Worm (Caenorhabditis elegans) whole organism, L1 larva: ENCODE measurements around the gene nhr-31.

Experiments used
- C04F5.9 ChIP-seq: sonication (generic microtip); optimal IDR thresholded peaks from 2 replicates; lab custom pipeline; 2016; ENCODE audit warnings: missing genetic modification characterization, missing compliant biosample characterization
- C34B4.2 ChIP-seq: sonication (generic microtip); optimal IDR thresholded peaks from 2 replicates; lab custom pipeline; 2017; ENCODE audit warnings: mild to moderate bottlenecking, missing genetic modification characterization, missing compliant biosample characterization
- F16B12.6 ChIP-seq: fragments of 150-350 bp; optimal IDR thresholded peaks from 2 replicates; lab custom pipeline; 2014; ENCODE audit warnings: missing biosample characterization, missing genetic modification characterization
- Y116A8C.19 ChIP-seq: sonication (generic microtip); optimal IDR thresholded peaks from 2 replicates; lab custom pipeline; 2016; ENCODE audit warnings: missing compliant biosample characterization, missing genetic modification characterization, borderline replicate concordance
- aha-1 ChIP-seq: fragments of 150-350 bp; optimal IDR thresholded peaks from 2 replicates; lab custom pipeline; 2014; ENCODE audit warnings: missing biosample characterization, missing genetic modification characterization
- alr-1 ChIP-seq: fragments of 200-800 bp; sonication (Bioruptor generic); optimal IDR thresholded peaks from 2 replicates; lab custom pipeline; 2018; ENCODE audit warnings: borderline replicate concordance, mild to moderate bottlenecking, missing genetic modification characterization, missing compliant biosample characterization
- ama-1 ChIP-seq: fragments of 150-350 bp; optimal IDR thresholded peaks from 2 replicates; lab custom pipeline; 2014
- blmp-1 ChIP-seq: fragments of 150-350 bp; optimal IDR thresholded peaks from 2 replicates; lab custom pipeline; 2014; ENCODE audit warnings: missing biosample characterization, missing genetic modification characterization
- ceh-63 ChIP-seq: fragments of 200-800 bp; sonication (Bioruptor generic); optimal IDR thresholded peaks from 2 replicates; lab custom pipeline; 2018; ENCODE audit warnings: mild to moderate bottlenecking, missing genetic modification characterization, missing compliant biosample characterization
- ceh-8 ChIP-seq: fragments of 200-800 bp; sonication (Bioruptor generic); optimal IDR thresholded peaks from 2 replicates; lab custom pipeline; 2018; ENCODE audit warnings: mild to moderate bottlenecking, missing genetic modification characterization, moderate library complexity, missing compliant biosample characterization
- ceh-82 ChIP-seq, 3 experiments: fragments of 150-350 bp in 1 of 3; sonication (generic microtip) in 2 of 3; optimal IDR thresholded peaks; 2 replicates each; lab custom pipeline; 2014 to 2017; ENCODE audit warnings: missing biosample characterization in 3 of 3, missing genetic modification characterization in 3 of 3
- ces-1 ChIP-seq: fragments of 150-350 bp; optimal IDR thresholded peaks from 2 replicates; lab custom pipeline; 2014; ENCODE audit warnings: missing biosample characterization, missing genetic modification reagents, missing genetic modification characterization
- dsc-1 ChIP-seq: sonication (generic microtip); optimal IDR thresholded peaks from 2 replicates; lab custom pipeline; 2016; ENCODE audit warnings: mild to moderate bottlenecking, missing genetic modification characterization, missing compliant biosample characterization
- efl-1 ChIP-seq, 4 experiments: fragments of 150-350 bp; optimal IDR thresholded peaks in 3 of 4; peaks in 1 of 4; 1 replicate in 1 of 4; 2 replicates in 3 of 4; lab custom pipeline; 2014; ENCODE audit warnings: missing biosample characterization in 2 of 4, missing genetic modification characterization in 2 of 4, missing genetic modification reagents in 2 of 4
- elt-2 ChIP-seq: sonication (generic microtip); optimal IDR thresholded peaks from 2 replicates; lab custom pipeline; 2016; ENCODE audit warnings: missing genetic modification characterization, mild to moderate bottlenecking, inconsistent platforms, missing compliant biosample characterization, missing genetic modification reagents
- elt-3 ChIP-seq, 6 experiments: fragments of 150-350 bp in 1 of 6; sonication (generic microtip); optimal IDR thresholded peaks; 2 replicates each; lab custom pipeline; 2017 to 2018; ENCODE audit warnings: missing biosample characterization in 6 of 6, missing genetic modification characterization in 6 of 6, inconsistent platforms in 1 of 6
- ets-5 ChIP-seq: fragments of 200-800 bp; sonication (Bioruptor generic); IDR thresholded peaks from 2 replicates; pipeline ENCODE4 v1.3.6; 2022; ENCODE audit warnings: missing genetic modification characterization, missing compliant biosample characterization
- fkh-4 ChIP-seq: sonication (generic microtip); optimal IDR thresholded peaks from 2 replicates; lab custom pipeline; 2016; ENCODE audit warnings: missing compliant biosample characterization, missing genetic modification characterization, borderline replicate concordance
- grh-1 ChIP-seq: fragments of 200-800 bp; sonication (Bioruptor generic); IDR thresholded peaks from 2 replicates; pipeline ENCODE4 v1.3.6; 2022; ENCODE audit warnings: missing genetic modification reagents, missing genetic modification characterization, missing compliant biosample characterization
- jun-1 ChIP-seq: fragments of 150-350 bp; optimal IDR thresholded peaks from 2 replicates; lab custom pipeline; 2014; ENCODE audit warnings: missing biosample characterization, missing genetic modification reagents, missing genetic modification characterization
- lin-14 ChIP-seq: fragments of 200-800 bp; sonication (Bioruptor generic); optimal IDR thresholded peaks from 2 replicates; lab custom pipeline; 2018; ENCODE audit warnings: mild to moderate bottlenecking, missing genetic modification characterization, moderate library complexity, missing compliant biosample characterization
- mdl-1 ChIP-seq, 2 experiments: fragments of 150-350 bp; optimal IDR thresholded peaks; 2 replicates each; lab custom pipeline; 2014 to 2017; ENCODE audit warnings: missing biosample characterization in 2 of 2, missing genetic modification characterization in 2 of 2, inconsistent platforms in 1 of 2
- mep-1 ChIP-seq: fragments of 150-350 bp; optimal IDR thresholded peaks from 2 replicates; lab custom pipeline; 2014; ENCODE audit warnings: missing biosample characterization, missing genetic modification characterization
- nhr-12 ChIP-seq: sonication (generic microtip); optimal IDR thresholded peaks from 2 replicates; lab custom pipeline; 2017; ENCODE audit warnings: missing biosample characterization, missing genetic modification characterization
- nhr-28 ChIP-seq: fragments of 150-350 bp; optimal IDR thresholded peaks from 2 replicates; lab custom pipeline; 2014; ENCODE audit warnings: missing biosample characterization, missing genetic modification characterization
- nhr-84 ChIP-seq: sonication (generic microtip); optimal IDR thresholded peaks from 2 replicates; lab custom pipeline; 2017; ENCODE audit warnings: missing biosample characterization, missing genetic modification characterization
- nhr-85 ChIP-seq: sonication (generic microtip); peaks from one replicate; lab custom pipeline; 2016; ENCODE audit warnings: missing genetic modification characterization, inconsistent platforms, missing compliant biosample characterization
- nhr-90 ChIP-seq: sonication (generic microtip); optimal IDR thresholded peaks from 2 replicates; lab custom pipeline; 2016; ENCODE audit warnings: mild to moderate bottlenecking, missing genetic modification characterization, missing compliant biosample characterization; ENCODE audit not compliant: poor library complexity
- snpc-4 ChIP-seq: fragments of 150-350 bp; optimal IDR thresholded peaks from 2 replicates; lab custom pipeline; 2014; ENCODE audit warnings: missing biosample characterization, missing genetic modification characterization
- sptf-1 ChIP-seq: fragments of 150-350 bp; optimal IDR thresholded peaks from 2 replicates; lab custom pipeline; 2014; ENCODE audit warnings: missing biosample characterization, missing genetic modification characterization
- sup-37 ChIP-seq: fragments of 200-800 bp; sonication (Bioruptor generic); optimal IDR thresholded peaks from 2 replicates; lab custom pipeline; 2018; ENCODE audit warnings: mild to moderate bottlenecking, missing genetic modification characterization, missing compliant biosample characterization
- tbx-2 ChIP-seq: sonication (generic microtip); optimal IDR thresholded peaks from 2 replicates; lab custom pipeline; 2016; ENCODE audit warnings: missing genetic modification characterization, missing compliant biosample characterization
- tlp-1 ChIP-seq: fragments of 150-350 bp; optimal IDR thresholded peaks from 2 replicates; lab custom pipeline; 2014; ENCODE audit warnings: missing biosample characterization, missing genetic modification characterization
- unc-130 ChIP-seq: fragments of 150-350 bp; optimal IDR thresholded peaks from 2 replicates; lab custom pipeline; 2017; ENCODE audit warnings: missing biosample characterization, missing genetic modification characterization, inconsistent platforms
- unc-30 ChIP-seq: sonication (generic microtip); optimal IDR thresholded peaks from 2 replicates; lab custom pipeline; 2017; ENCODE audit warnings: missing biosample characterization, missing genetic modification characterization
- unc-62 ChIP-seq: fragments of 150-350 bp; optimal IDR thresholded peaks from 2 replicates; lab custom pipeline; 2014; ENCODE audit warnings: missing biosample characterization, missing genetic modification reagents, missing genetic modification characterization
- unc-86 ChIP-seq: sonication (generic microtip); optimal IDR thresholded peaks from 2 replicates; lab custom pipeline; 2016; ENCODE audit warnings: missing genetic modification characterization, missing compliant biosample characterization
- unc-98 ChIP-seq: fragments of 200-800 bp; sonication (Bioruptor generic); IDR thresholded peaks from 2 replicates; pipeline ENCODE4 v1.3.6; 2022; ENCODE audit warnings: missing genetic modification characterization, missing compliant biosample characterization
- zip-4 ChIP-seq: fragments of 200-800 bp; sonication (Bioruptor generic); optimal IDR thresholded peaks from 2 replicates; lab custom pipeline; 2018; ENCODE audit warnings: mild to moderate bottlenecking, missing genetic modification characterization, moderate library complexity, missing compliant biosample characterization

nhr-31 gene

ce11 chrIV:8015726-8016312, 13.5 kb downstream of the nhr-31 start, which contains the start of gene C26B2.7 (continued):
- TF ChIP-seq ceh-63, result peak; percentile 54

DNA sequence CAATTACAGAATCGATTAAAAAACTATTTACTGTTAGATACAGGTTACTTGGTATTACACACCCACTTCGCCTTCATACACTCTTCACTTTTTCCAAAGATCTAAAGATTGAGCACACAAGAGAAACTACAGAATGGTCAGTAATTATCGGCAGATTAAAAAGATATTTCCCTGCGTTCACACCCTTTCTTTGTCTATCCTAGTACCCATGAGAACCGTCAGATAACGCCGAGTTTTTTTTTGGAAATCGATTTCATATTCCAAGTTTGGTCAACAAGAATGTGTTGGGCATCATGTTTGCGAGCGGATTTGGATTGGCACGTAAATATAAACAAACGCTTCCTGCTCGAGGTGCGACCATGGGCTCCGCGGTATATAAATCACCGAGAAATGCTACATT, 15.5 kb downstream of the nhr-31 start, which contains the start of gene C26B2.8:
TSS of gene C26B2.8 (plus strand) at position 301 of the 400 bp plus-strand sequence.
- no peak for TF ChIP-seq snpc-4 (tag; lab: Kevin White, UChicago)
- no peak for TF ChIP-seq nhr-84 (tag; lab: Kevin White, UChicago)
- TF ChIP-seq mep-1 (tag; lab: Kevin White, UChicago), result no peak
- no peak for TF ChIP-seq unc-130
- no peak for TF ChIP-seq unc-86 (tag; lab: Kevin White, UChicago)
- TF ChIP-seq ces-1 (GFP tag; lab: Kevin White, UChicago), result no peak
- TF ChIP-seq unc-62, result no peak
- TF ChIP-seq C34B4.2 (tag; lab: Kevin White, UChicago), result no peak
- no peak for TF ChIP-seq tlp-1
- TF ChIP-seq sptf-1 (tag; lab: Kevin White, UChicago), result no peak
- no peak for TF ChIP-seq ceh-8 (GFP tag; lab: Kevin White, UChicago)
- TF ChIP-seq elt-2 (tag; lab: Kevin White, UChicago), result no peak
- TF ChIP-seq mdl-1 (tag; optimal IDR thresholded peaks at IDR 0.05; lab: Kevin White, UChicago), result no peak
- no peak for TF ChIP-seq Y116A8C.19 (tag; lab: Kevin White, UChicago)

ce11 chrIV:8012330-8012729, 17.0 kb downstream of the nhr-31 start, which contains the start of gene Y42H9B.3:
Gene Y42H9B.3 (minus strand): TSS chrIV:8012430.
- TF ChIP-seq zip-4 (GFP tag; lab: Kevin White, UChicago) (no peak), ama-1 (lab: Kevin White, UChicago) (no peak), dsc-1 (tag; lab: Kevin White, UChicago) (no peak), C04F5.9 (no peak), blmp-1 (no peak), nhr-28 (tag; lab: Kevin White, UChicago) (no peak), fkh-4 (tag; lab: Kevin White, UChicago) (no peak), F16B12.6 (tag; lab: Kevin White, UChicago) (no peak), ets-5 (GFP tag; lab: Robert Waterston, UW) (no peak), nhr-12 (tag; lab: Kevin White, UChicago) (no peak), aha-1 (tag; lab: Kevin White, UChicago) (no peak), unc-98 (GFP tag; lab: Robert Waterston, UW) (no peak), unc-30 (tag; lab: Kevin White, UChicago) (no peak)

DNA sequence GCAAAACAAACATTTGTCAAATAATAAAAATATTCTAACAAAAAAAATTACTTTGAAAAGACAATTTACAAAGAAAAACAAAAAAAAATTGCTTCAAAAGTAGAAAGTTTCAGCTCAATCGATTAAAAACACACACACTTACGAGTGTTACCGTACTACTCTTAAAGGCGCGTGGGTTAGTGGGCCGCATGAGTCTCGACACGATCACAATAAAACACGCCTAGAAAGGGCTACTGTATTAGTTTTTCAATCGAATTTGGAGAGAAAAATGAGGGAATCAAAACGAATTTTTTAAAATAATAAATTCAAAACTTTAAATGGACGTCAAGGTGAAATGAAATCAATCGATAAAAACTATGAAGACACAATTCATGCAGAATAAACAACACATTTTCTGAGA, 18.8 kb downstream of the nhr-31 start:
- TF ChIP-seq tbx-2 (no peak), alr-1 (tag; lab: Kevin White, UChicago) (no peak), jun-1 (tag; lab: Kevin White, UChicago) (no peak), nhr-90 (no peak), ets-5 (GFP tag; lab: Robert Waterston, UW) (no peak), efl-1 (optimal IDR thresholded peaks at IDR 0.05; lab: Kevin White, UChicago) (no peak), efl-1 (GFP tag; optimal IDR thresholded peaks at IDR 0.05 in 1 of 2; lab: Kevin White, UChicago) (no peak), grh-1 (GFP tag; lab: Robert Waterston, UW) (no peak)

ce11 chrIV:8009374-8009773, 19.9 kb downstream of the nhr-31 start:
- TF ChIP-seq nhr-85 (tag; lab: Kevin White, UChicago) (peak; percentile 76), blmp-1 (peak; percentile 91), unc-62 (no peak), sup-37 (GFP tag; lab: Kevin White, UChicago) (no peak), ceh-82 (tag; optimal IDR thresholded peaks at IDR 0.05; lab: Kevin White, UChicago) (no peak), elt-3 (tag; optimal IDR thresholded peaks at IDR 0.05; lab: Kevin White, UChicago) (peak in 1 of 6 experiments; percentile 31), lin-14 (GFP tag; lab: Kevin White, UChicago) (peak; percentile 60)
